Fruit fly (Drosophila melanogaster) S2 (cell line): ENCODE measurements around the gene CG7231.

Experiments used
- CG8478 ChIP-seq: fragments of >200 bp; optimal IDR thresholded peaks from 2 replicates; lab custom pipeline; 2018
- CTCF ChIP-seq, 2 experiments: fragments of >200 bp; optimal IDR thresholded peaks; 2 replicates each; lab custom pipeline; 2018

- TF ChIP-seq CG8478 (lab: Kevin White, UChicago): no peak
- TF ChIP-seq CTCF (optimal IDR thresholded peaks at IDR 0.05; lab: Kevin White, UChicago): no peak
Observed at dm6 chr2L:7969329-7969728, 14.4 kb upstream of the CG7231 start.
